Worm (Caenorhabditis elegans) whole organism, mixed stage, embryonic: ENCODE measurements around the gene F38B7.10.

Experiments
- M03D4.4 ChIP-seq: sonication (generic microtip); optimal IDR thresholded peaks from 2 replicates; lab custom pipeline; 2017; ENCODE audit warnings: mild to moderate bottlenecking, missing genetic modification characterization, missing compliant biosample characterization
- bed-3 ChIP-seq: fragments of 200-800 bp; sonication (Bioruptor generic); optimal IDR thresholded peaks from 3 replicates; lab custom pipeline; 2018; ENCODE audit warnings: mild to moderate bottlenecking, missing genetic modification characterization, moderate library complexity, missing compliant biosample characterization
- blmp-1 ChIP-seq: fragments of 150-350 bp; optimal IDR thresholded peaks from 2 replicates; lab custom pipeline; 2014; ENCODE audit warnings: missing biosample characterization, missing genetic modification characterization
- ceh-43 ChIP-seq: fragments of 200-800 bp; sonication (Bioruptor generic); optimal IDR thresholded peaks from 2 replicates; lab custom pipeline; 2018; ENCODE audit warnings: mild to moderate bottlenecking, missing genetic modification characterization, moderate library complexity, missing compliant biosample characterization
- ceh-83 ChIP-seq: fragments of 200-800 bp; sonication (Bioruptor generic); optimal IDR thresholded peaks from 2 replicates; lab custom pipeline; 2018; ENCODE audit warnings: mild to moderate bottlenecking, missing genetic modification characterization, missing compliant biosample characterization
- ces-1 ChIP-seq: fragments of 150-350 bp; optimal IDR thresholded peaks from 2 replicates; lab custom pipeline; 2014; ENCODE audit warnings: missing biosample characterization, missing genetic modification reagents, missing genetic modification characterization
- cnd-1 ChIP-seq: fragments of 200-800 bp; sonication (Bioruptor generic); optimal IDR thresholded peaks from 2 replicates; lab custom pipeline; 2018; ENCODE audit warnings: mild to moderate bottlenecking, missing genetic modification characterization, missing compliant biosample characterization
- drap-1 ChIP-seq: fragments of 200-800 bp; sonication (Bioruptor generic); optimal IDR thresholded peaks from 3 replicates; lab custom pipeline; 2018; ENCODE audit warnings: mild to moderate bottlenecking, missing genetic modification characterization, missing compliant biosample characterization
- elt-1 ChIP-seq: sonication (generic microtip); optimal IDR thresholded peaks from 2 replicates; lab custom pipeline; 2017; ENCODE audit warnings: missing genetic modification characterization, mild to moderate bottlenecking, missing compliant biosample characterization, antibody characterized with exemption, moderate library complexity, borderline replicate concordance; ENCODE audit not compliant: insufficient read depth
- hlh-1 ChIP-seq: fragments of 150-350 bp; optimal IDR thresholded peaks from 2 replicates; lab custom pipeline; 2014; ENCODE audit warnings: missing biosample characterization, missing genetic modification reagents, missing genetic modification characterization
- lin-13 ChIP-seq: fragments of 150-350 bp; optimal IDR thresholded peaks from 2 replicates; lab custom pipeline; 2014; ENCODE audit warnings: missing biosample characterization, missing genetic modification characterization
- mab-5 ChIP-seq: fragments of 150-350 bp; optimal IDR thresholded peaks from 2 replicates; lab custom pipeline; 2014; ENCODE audit warnings: missing biosample characterization, missing genetic modification characterization
- mep-1 ChIP-seq: fragments of 150-350 bp; optimal IDR thresholded peaks from 2 replicates; lab custom pipeline; 2017; ENCODE audit warnings: missing biosample characterization, missing genetic modification reagents, missing genetic modification characterization, inconsistent platforms
- nhr-2 ChIP-seq: fragments of 150-350 bp; optimal IDR thresholded peaks from 2 replicates; lab custom pipeline; 2014; ENCODE audit warnings: missing biosample characterization, missing genetic modification characterization
- nhr-76 ChIP-seq: sonication (generic microtip); optimal IDR thresholded peaks from 2 replicates; lab custom pipeline; 2017; ENCODE audit warnings: missing biosample characterization, missing genetic modification characterization
- pha-4 ChIP-seq: fragments of 150-350 bp; optimal IDR thresholded peaks from 2 replicates; lab custom pipeline; 2018; ENCODE audit warnings: missing biosample characterization, missing genetic modification reagents, missing genetic modification characterization
- sem-2 ChIP-seq: fragments of 200-800 bp; sonication (Bioruptor generic); optimal IDR thresholded peaks from 2 replicates; lab custom pipeline; 2018; ENCODE audit warnings: mild to moderate bottlenecking, missing genetic modification characterization, missing compliant biosample characterization
- snpc-4 ChIP-seq: fragments of 150-350 bp; optimal IDR thresholded peaks from 2 replicates; lab custom pipeline; 2014; ENCODE audit warnings: missing biosample characterization, missing genetic modification characterization
- sptf-1 ChIP-seq: sonication (generic microtip); optimal IDR thresholded peaks from 2 replicates; lab custom pipeline; 2017; ENCODE audit warnings: mild to moderate bottlenecking, missing genetic modification characterization, moderate library complexity, missing compliant biosample characterization
- tbx-8 ChIP-seq: fragments of 200-800 bp; sonication (Bioruptor generic); optimal IDR thresholded peaks from 2 replicates; lab custom pipeline; 2018; ENCODE audit warnings: mild to moderate bottlenecking, missing genetic modification characterization, moderate library complexity, missing compliant biosample characterization
- unc-120 ChIP-seq: sonication (generic microtip); optimal IDR thresholded peaks from 2 replicates; lab custom pipeline; 2017; ENCODE audit warnings: missing genetic modification characterization, missing compliant biosample characterization; ENCODE audit not compliant: poor library complexity, severe bottlenecking
- unc-39 ChIP-seq: fragments of 150-350 bp; optimal IDR thresholded peaks from 2 replicates; lab custom pipeline; 2014; ENCODE audit warnings: missing biosample characterization, missing genetic modification characterization
- unc-62 ChIP-seq: fragments of 150-350 bp; optimal IDR thresholded peaks from 2 replicates; lab custom pipeline; 2014; ENCODE audit warnings: missing biosample characterization, missing genetic modification reagents, missing genetic modification characterization
- zip-8 ChIP-seq: fragments of 150-350 bp; optimal IDR thresholded peaks from 2 replicates; lab custom pipeline; 2014; ENCODE audit warnings: missing biosample characterization, missing genetic modification characterization
- ztf-11 ChIP-seq: fragments of 150-350 bp; optimal IDR thresholded peaks from 2 replicates; lab custom pipeline; 2014; ENCODE audit warnings: missing biosample characterization, missing genetic modification characterization

Gene F38B7.10

DNA sequence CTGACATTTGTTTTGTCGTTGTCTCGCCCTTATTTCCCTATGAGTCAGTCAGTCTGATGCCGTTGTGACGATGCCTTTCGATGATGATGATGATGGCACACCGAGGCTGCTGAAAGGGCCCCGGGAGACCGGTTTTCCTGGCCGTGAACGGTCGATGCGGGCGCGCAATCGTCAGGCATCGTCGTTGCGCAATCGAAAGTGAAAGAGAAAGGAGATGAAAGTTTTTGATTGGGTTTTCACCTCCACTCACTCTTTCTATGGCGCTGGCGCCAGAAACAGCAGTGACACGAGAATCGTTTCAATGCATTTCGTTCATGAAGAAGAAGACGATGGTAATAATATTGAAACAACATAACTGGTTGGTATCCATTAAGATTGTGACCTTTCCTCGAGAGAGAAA is 12.4 kb upstream of the F38B7.10 start (continued):
- TF ChIP-seq cnd-1 (no peak), elt-1 (tag; lab: Kevin White, UChicago) (no peak), tbx-8 (GFP tag; lab: Kevin White, UChicago) (no peak), ces-1 (GFP tag; lab: Kevin White, UChicago) (no peak), M03D4.4 (no peak), drap-1 (GFP tag; lab: Kevin White, UChicago) (no peak)

ce11 chrV:11533365-11533949 is 11.9 kb upstream of the F38B7.10 start:
- no peak for TF ChIP-seq tbx-8 (GFP tag; lab: Kevin White, UChicago)
- TF ChIP-seq, all 35 proteins: peak for 0

DNA sequence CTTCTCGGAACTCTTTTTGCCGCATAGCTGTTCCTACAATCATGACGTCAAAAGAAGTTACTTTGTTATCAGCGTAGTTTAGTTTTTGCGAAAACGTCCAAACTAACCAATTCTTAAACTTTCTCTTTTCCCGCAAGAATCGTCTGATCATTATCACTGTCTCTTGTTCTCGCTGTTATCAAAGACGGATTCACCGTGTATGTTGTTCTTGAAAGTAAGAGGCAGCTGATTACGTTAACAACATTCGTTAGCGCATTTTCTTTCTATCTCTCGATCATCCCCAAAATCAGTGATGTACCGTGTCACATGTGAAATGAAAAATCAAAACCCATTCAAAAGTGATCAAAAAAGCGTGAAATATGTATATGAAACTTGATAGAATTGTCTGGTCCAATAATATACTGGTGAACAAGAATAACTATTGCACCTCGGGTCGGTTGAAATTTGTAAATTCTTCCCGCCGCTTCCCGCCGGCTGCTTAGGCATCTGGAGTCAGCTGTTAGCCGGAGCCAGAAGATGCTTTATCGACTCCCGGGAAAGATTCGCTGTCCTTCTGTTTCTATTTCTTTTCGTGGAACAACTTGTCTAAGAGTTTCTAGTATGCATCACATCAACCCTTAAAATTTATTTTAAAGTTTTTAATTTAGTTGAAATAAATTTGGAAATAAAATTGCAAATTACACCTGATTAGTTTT is 10.7 kb upstream of the F38B7.10 start:
- TF ChIP-seq ces-1 (GFP tag; lab: Kevin White, UChicago) (no peak), unc-120 (tag; lab: Kevin White, UChicago) (peak; percentile 11), ceh-43 (GFP tag; lab: Kevin White, UChicago) (no peak), bed-3 (no peak), hlh-1 (peak; percentile 97), blmp-1 (tag; lab: Kevin White, UChicago) (peak; percentile 41), unc-62 (GFP tag; lab: Kevin White, UChicago) (no peak)
- TF ChIP-seq, all 35 proteins: peak for 3

DNA sequence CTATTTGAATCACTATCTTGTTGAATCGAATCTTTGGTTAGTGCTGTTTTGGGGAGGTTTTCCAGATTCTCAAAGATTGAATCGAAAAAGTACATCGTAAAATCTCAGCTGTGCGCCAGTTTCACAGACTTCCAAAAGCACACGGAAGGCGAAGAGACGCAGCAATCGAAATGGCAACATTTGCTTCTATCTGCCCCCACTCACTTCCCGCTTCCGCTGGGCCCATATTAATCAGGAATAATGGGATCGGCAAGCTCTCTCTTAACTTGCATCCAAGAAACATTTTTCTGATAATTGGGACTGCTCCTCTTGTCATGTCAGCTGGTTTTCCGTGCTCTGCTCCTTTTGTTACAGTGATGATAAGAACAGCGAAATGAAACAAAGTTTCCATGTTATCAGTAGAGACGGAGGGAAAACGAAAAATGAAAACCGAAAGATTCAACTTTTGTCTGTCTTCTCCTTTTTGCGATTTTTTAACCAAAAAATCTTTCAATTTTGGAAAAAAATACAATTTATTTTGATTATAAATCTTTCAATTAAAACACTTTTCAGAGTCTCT is 9.7 kb upstream of the F38B7.10 start:
- TF ChIP-seq elt-1 (tag; lab: Kevin White, UChicago) (no peak), ceh-83 (GFP tag; lab: Kevin White, UChicago) (no peak), unc-120 (tag; lab: Kevin White, UChicago) (peak; percentile 78), unc-39 (tag; lab: Kevin White, UChicago) (no peak), nhr-76 (tag; lab: Kevin White, UChicago) (no peak), hlh-1 (peak; percentile 80), mep-1 (tag; lab: Kevin White, UChicago) (no peak), ceh-43 (GFP tag; lab: Kevin White, UChicago) (no peak), cnd-1 (no peak), M03D4.4 (no peak), sem-2 (GFP tag; lab: Kevin White, UChicago) (no peak), ztf-11 (tag; lab: Kevin White, UChicago) (no peak), sptf-1 (tag; lab: Kevin White, UChicago) (no peak), mab-5 (no peak)

ce11 chrV:11536667-11537066 is 8.7 kb upstream of the F38B7.10 start:
- TF ChIP-seq ces-1 (GFP tag; lab: Kevin White, UChicago) = peak; percentile 5
- no peak for TF ChIP-seq mep-1 (tag; lab: Kevin White, UChicago)
- TF ChIP-seq, all 35 proteins: peak for 1

DNA sequence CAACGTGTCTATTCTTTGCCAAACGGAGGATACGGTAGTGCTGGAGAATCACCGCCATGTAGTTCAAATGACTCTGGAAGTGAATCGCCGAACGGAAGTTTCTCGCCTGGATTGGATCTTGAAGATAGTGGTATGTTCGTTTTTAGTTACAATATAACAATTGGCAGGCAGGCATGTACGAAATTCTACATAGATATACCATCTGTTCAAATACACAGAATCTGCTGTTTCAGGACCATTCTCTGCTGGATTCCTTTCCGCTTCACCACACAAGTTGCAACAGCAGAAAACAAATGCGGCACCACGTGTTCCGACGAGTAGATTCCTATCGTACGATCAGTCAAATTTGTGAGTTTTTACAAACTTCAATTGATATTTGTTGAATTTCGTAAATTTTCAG is 5.8 kb upstream of the F38B7.10 start:
- TF ChIP-seq ceh-83 (GFP tag; lab: Kevin White, UChicago) (no peak), mab-5 (no peak)

DNA sequence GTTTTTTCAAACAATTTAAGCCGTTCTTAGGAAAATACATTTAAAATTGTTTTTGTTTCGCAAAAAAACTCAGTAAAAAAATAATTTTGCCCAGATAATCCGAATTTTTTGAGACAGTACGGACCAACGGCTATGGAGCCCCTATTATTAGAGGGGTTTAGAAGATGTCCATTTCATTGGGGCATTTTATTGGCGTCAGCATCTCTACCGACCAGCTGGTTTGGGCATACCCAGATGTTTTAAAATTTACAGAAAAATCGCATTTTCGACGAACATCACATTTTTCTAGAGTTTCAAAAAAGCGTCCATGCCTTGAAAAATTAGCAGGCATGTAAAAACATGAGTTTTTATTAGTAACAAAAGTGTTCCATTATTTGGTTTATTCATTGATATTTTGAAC is 4.0 kb upstream of the F38B7.10 start:
- no peak for TF ChIP-seq sem-2 (GFP tag; lab: Kevin White, UChicago)
- peak; percentile 31 for TF ChIP-seq unc-120 (tag; lab: Kevin White, UChicago)
- TF ChIP-seq nhr-2 (tag; lab: Kevin White, UChicago) = no peak

- TF ChIP-seq pha-4 (no peak), bed-3 (no peak), lin-13 (tag; lab: Kevin White, UChicago) (no peak), blmp-1 (tag; lab: Kevin White, UChicago) (no peak), snpc-4 (no peak), zip-8 (no peak)
These were observed 1.8 kb upstream of the F38B7.10 start, which contains the start of gene F38B7.2 for ce11 chrV:11543564-11543963. Gene F38B7.2, plus strand, starts transcription at chrV:11543963.
